Fruit fly (Drosophila melanogaster) whole organism, pupa: ENCODE data around the gene gammaTub37C.

Source experiments
- CG10348 ChIP-seq: fragments of 200-800 bp; sonication (Bioruptor generic); IDR thresholded peaks from 2 replicates; pipeline ENCODE4 v1.3.6; 2022; ENCODE audit warnings: missing biosample characterization, missing genetic modification characterization
- CG12605 ChIP-seq: fragments of 200-800 bp; sonication (Bioruptor generic); IDR thresholded peaks from 2 replicates; pipeline ENCODE4 v1.3.6; 2022; ENCODE audit warnings: missing biosample characterization, missing genetic modification characterization
- CG13204 ChIP-seq: fragments of 200-800 bp; sonication (Bioruptor generic); optimal IDR thresholded peaks from 2 replicates; lab custom pipeline; 2018; ENCODE audit warnings: missing biosample characterization, mild to moderate bottlenecking, missing genetic modification characterization, moderate library complexity
- CG14655 ChIP-seq: fragments of 200-800 bp; sonication (Bioruptor generic); optimal IDR thresholded peaks from 3 replicates; lab custom pipeline; 2017; ENCODE audit warnings: mild to moderate bottlenecking, missing biosample characterization, missing genetic modification reagents, missing genetic modification characterization
- CG15710 ChIP-seq: fragments of 200-800 bp; sonication (Bioruptor generic); optimal IDR thresholded peaks from 2 replicates; lab custom pipeline; 2018; ENCODE audit warnings: missing biosample characterization, mild to moderate bottlenecking, missing genetic modification characterization, moderate library complexity
- CG17806 ChIP-seq: fragments of 200-800 bp; sonication (Bioruptor generic); optimal IDR thresholded peaks from 2 replicates; lab custom pipeline; 2018; ENCODE audit warnings: missing biosample characterization, mild to moderate bottlenecking, missing genetic modification characterization, moderate library complexity
- CG32121 ChIP-seq: fragments of 200-800 bp; sonication (Bioruptor generic); IDR thresholded peaks from 2 replicates; pipeline ENCODE4 v1.3.6; 2022; ENCODE audit warnings: missing biosample characterization, missing genetic modification characterization
- CG34367 ChIP-seq: fragments of 200-800 bp; sonication (Bioruptor generic); optimal IDR thresholded peaks from 2 replicates; lab custom pipeline; 2018; ENCODE audit warnings: missing biosample characterization, mild to moderate bottlenecking, missing genetic modification characterization
- CG4496 ChIP-seq: fragments of 200-800 bp; sonication (Bioruptor generic); IDR thresholded peaks from 3 replicates; pipeline ENCODE4 v1.3.6; 2022; ENCODE audit warnings: missing biosample characterization, missing genetic modification characterization
- CG8159 ChIP-seq: fragments of 200-800 bp; sonication (Bioruptor generic); optimal IDR thresholded peaks from 3 replicates; lab custom pipeline; 2018; ENCODE audit warnings: missing biosample characterization, mild to moderate bottlenecking, missing genetic modification characterization, moderate library complexity
- CG8301 ChIP-seq: fragments of 200-800 bp; sonication (Bioruptor generic); optimal IDR thresholded peaks from 2 replicates; lab custom pipeline; 2018; ENCODE audit warnings: missing biosample characterization, mild to moderate bottlenecking, missing genetic modification characterization
- CG9948 ChIP-seq: fragments of 200-800 bp; sonication (Bioruptor generic); optimal IDR thresholded peaks from 2 replicates; lab custom pipeline; 2018; ENCODE audit warnings: missing biosample characterization, mild to moderate bottlenecking, missing genetic modification characterization, moderate library complexity
- D1 ChIP-seq: fragments of 200-800 bp; sonication (Bioruptor generic); optimal IDR thresholded peaks from 2 replicates; lab custom pipeline; 2018; ENCODE audit warnings: missing biosample characterization, mild to moderate bottlenecking, missing genetic modification characterization, moderate library complexity
- EcR ChIP-seq: fragments of 200-800 bp; sonication (Bioruptor generic); optimal IDR thresholded peaks from 3 replicates; lab custom pipeline; 2019; ENCODE audit warnings: missing biosample characterization, missing genetic modification characterization, mild to moderate bottlenecking, moderate library complexity, missing genetic modification reagents
- Ets98B ChIP-seq: fragments of 200-800 bp; sonication (Bioruptor generic); IDR thresholded peaks from 2 replicates; pipeline ENCODE4 v1.3.6; 2022; ENCODE audit warnings: missing biosample characterization, missing genetic modification characterization
- Pif1A ChIP-seq: fragments of 200-800 bp; sonication (Bioruptor generic); optimal IDR thresholded peaks from 3 replicates; lab custom pipeline; 2016; ENCODE audit warnings: missing biosample characterization, missing genetic modification characterization
- Pif1B ChIP-seq: fragments of 200-800 bp; sonication (Bioruptor generic); optimal IDR thresholded peaks from 3 replicates; lab custom pipeline; 2016; ENCODE audit warnings: missing biosample characterization, missing genetic modification characterization
- Snoo ChIP-seq: fragments of 200-800 bp; sonication (Bioruptor generic); optimal IDR thresholded peaks from 3 replicates; lab custom pipeline; 2017; ENCODE audit warnings: missing biosample characterization, mild to moderate bottlenecking, missing genetic modification characterization, inconsistent platforms
- fd96Ca ChIP-seq: fragments of 200-800 bp; sonication (Bioruptor generic); IDR thresholded peaks from 3 replicates; pipeline ENCODE4 v1.3.6; 2022; ENCODE audit warnings: missing biosample characterization, missing genetic modification characterization
- gl ChIP-seq: fragments of 200-800 bp; sonication (Bioruptor generic); optimal IDR thresholded peaks from 2 replicates; lab custom pipeline; 2018; ENCODE audit warnings: missing biosample characterization, mild to moderate bottlenecking, missing genetic modification characterization
- rn ChIP-seq: fragments of 200-800 bp; sonication (Bioruptor generic); IDR thresholded peaks from 2 replicates; pipeline ENCODE4 v1.3.6; 2022; ENCODE audit warnings: missing biosample characterization, missing genetic modification characterization

gammaTub37C gene

DNA sequence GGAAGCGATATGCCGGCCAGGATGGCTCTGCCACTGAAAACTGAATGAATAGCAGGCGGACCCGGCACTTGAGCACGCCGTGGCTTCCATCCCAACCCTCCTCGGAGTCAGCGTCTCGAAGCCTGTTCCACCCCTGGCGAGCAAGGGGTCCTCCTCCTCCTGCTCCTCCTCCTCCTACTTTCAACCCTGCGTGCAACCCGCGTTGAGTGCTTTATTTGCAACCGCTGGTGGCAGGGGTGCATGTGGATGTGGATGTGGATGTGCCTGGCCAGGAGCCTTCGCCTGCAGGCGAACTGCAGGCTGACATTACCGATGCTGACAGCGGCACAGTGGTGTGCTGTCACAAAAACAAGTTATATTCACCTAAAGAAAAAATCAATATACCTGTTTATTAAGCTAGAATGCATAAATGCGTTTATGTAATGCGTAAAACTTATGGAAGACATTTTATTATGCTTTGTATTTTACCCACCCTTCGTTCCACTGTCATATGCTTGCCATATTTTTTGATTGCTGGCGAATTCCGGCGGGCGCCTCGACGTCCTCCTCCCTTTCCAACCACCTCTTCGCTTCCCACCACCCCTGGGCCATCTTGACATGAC, 11.0 kb upstream of the gammaTub37C start:
- TF ChIP-seq CG9948 (tag; lab: Kevin White, UChicago) = peak; percentile 80
- TF ChIP-seq gl (tag; lab: Kevin White, UChicago) = peak; percentile 75
- peak; percentile 55 for TF ChIP-seq CG12605 (GFP tag; lab: Robert Waterston, UW)
- peak; percentile 70 for TF ChIP-seq CG13204
- peak; percentile 65 for TF ChIP-seq rn
- TF ChIP-seq Pif1A (GFP tag; lab: Kevin White, UChicago) = peak; percentile 85
- TF ChIP-seq fd96Ca = peak; percentile 71; the same call in 2 of the 3 replicates
- peak; percentile 69 for TF ChIP-seq CG14655 (GFP tag; lab: Kevin White, UChicago)
- TF ChIP-seq Pif1B (GFP tag; lab: Kevin White, UChicago) = peak; percentile 78
- TF ChIP-seq CG17806 (tag; lab: Kevin White, UChicago) = peak; percentile 84
- TF ChIP-seq CG15710 = peak; percentile 84
- no peak for TF ChIP-seq CG10348 (GFP tag; lab: Robert Waterston, UW)
- no peak for TF ChIP-seq EcR (GFP tag; lab: Kevin White, UChicago)
- peak; percentile 35; the same call in 1 of the 2 replicates for TF ChIP-seq CG32121
- TF ChIP-seq CG34367 = peak; percentile 81
- TF ChIP-seq CG8159 (tag; lab: Kevin White, UChicago) = peak; percentile 89
- peak; percentile 42; the same call in 1 of the 2 replicates for TF ChIP-seq Ets98B
- TF ChIP-seq CG4496 (GFP tag; lab: Robert Waterston, UW) = peak; percentile 86
- peak; percentile 1 for TF ChIP-seq D1 (tag; lab: Kevin White, UChicago)
- TF ChIP-seq Snoo = peak; percentile 84
- TF ChIP-seq CG8301 (tag; lab: Kevin White, UChicago) = peak; percentile 64
- TF ChIP-seq, all 21 proteins: peak for 19

DNA sequence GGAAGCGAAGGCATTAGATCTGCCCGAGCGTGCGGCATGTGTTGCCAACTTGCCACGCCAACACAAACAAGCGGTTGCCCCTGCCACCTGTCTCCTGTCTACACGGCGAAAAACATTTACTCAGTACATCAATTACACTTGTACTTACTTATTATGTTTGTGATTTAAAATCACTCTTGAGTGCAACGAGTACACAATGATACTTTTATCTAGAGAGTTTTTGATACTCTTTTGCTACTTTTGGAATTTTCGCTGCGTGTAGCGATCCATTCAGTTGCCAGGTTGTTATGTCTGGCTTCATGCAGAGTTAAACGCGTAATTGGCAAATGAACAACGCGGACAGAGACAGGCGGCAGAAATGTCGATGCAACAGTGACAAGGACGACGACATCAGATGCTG, 8.2 kb upstream of the gammaTub37C start:
- peak; percentile 73 for TF ChIP-seq CG8301 (tag; lab: Kevin White, UChicago)
- TF ChIP-seq CG14655 (GFP tag; lab: Kevin White, UChicago) = peak; percentile 77
- TF ChIP-seq Ets98B = peak; percentile 87
- peak; percentile 66 for TF ChIP-seq CG17806 (tag; lab: Kevin White, UChicago)
- peak; percentile 61 for TF ChIP-seq CG8159 (tag; lab: Kevin White, UChicago)
- peak; percentile 51; the same call in 1 of the 2 replicates for TF ChIP-seq rn
- TF ChIP-seq CG32121 = peak; percentile 82
- TF ChIP-seq CG4496 (GFP tag; lab: Robert Waterston, UW) = peak; percentile 86
- no peak for TF ChIP-seq D1 (tag; lab: Kevin White, UChicago)
- peak; percentile 44 for TF ChIP-seq CG34367
- TF ChIP-seq Snoo = peak; percentile 14
- TF ChIP-seq CG13204 = no peak
- peak; percentile 30; the same call in 1 of the 2 replicates for TF ChIP-seq CG10348 (GFP tag; lab: Robert Waterston, UW)
- TF ChIP-seq CG9948 (tag; lab: Kevin White, UChicago) = peak; percentile 49
- peak; percentile 27 for TF ChIP-seq CG15710
- TF ChIP-seq fd96Ca = peak; percentile 87
- no peak for TF ChIP-seq CG12605 (GFP tag; lab: Robert Waterston, UW)
- TF ChIP-seq gl (tag; lab: Kevin White, UChicago) = peak; percentile 35
- peak; percentile 57 for TF ChIP-seq Pif1B (GFP tag; lab: Kevin White, UChicago)
- TF ChIP-seq Pif1A (GFP tag; lab: Kevin White, UChicago) = peak; percentile 75
- no peak for TF ChIP-seq EcR (GFP tag; lab: Kevin White, UChicago)

DNA sequence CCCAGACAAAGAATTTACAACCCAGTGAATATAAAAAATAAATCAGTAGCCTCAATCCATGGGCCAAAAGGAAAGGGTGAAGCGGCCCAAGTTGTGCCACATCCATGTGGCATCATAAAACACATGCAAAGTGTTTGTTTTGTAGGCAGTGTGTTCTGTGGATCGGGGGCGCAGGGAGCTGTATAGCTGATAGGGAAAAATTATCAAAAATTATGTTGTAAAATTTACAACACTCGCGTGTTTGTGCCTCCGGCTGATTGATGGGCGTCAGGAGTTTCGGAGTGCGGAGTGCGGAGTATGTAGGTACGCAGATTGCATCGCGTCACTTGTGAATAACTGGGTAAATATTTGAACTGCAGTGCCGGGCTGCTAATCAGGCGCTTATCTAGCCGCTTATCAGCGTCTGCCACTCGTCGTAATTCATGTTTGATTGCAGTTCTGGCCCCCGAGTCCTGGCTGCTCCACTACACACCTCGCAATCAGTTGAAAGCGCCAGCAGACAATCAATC, 6.3 kb upstream of the gammaTub37C start:
- TF ChIP-seq CG4496 (GFP tag; lab: Robert Waterston, UW) (peak; percentile 55; the same call in 1 of the 3 replicates), fd96Ca (peak; percentile 38; the same call in 1 of the 3 replicates), EcR (GFP tag; lab: Kevin White, UChicago) (no peak)

DNA sequence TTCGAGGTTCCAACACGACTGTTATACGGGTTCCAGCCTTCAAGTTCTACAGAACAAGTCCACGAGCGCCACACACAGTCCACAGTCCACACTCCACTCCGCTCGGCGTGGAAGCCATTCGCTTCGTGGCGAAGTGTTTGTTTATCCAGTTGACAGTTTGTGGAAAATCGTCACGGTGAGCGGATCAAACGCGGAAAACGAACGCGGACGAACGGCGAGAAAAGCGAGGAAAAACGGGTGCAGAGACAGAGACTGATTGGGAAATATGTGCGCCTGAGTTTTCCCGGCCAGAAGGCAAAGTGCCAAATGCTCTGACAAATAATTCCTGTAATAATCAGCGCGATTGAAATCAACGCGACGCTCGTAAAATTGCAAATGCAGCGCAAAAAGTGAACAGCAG, 4.7 kb upstream of the gammaTub37C start, which contains the start of gene drl:
drl (plus strand) TSS at position 148 of the 400 bp plus-strand sequence.
- no peak for TF ChIP-seq gl (tag; lab: Kevin White, UChicago)
- peak; percentile 57 for TF ChIP-seq CG32121
- TF ChIP-seq CG15710 = no peak
- peak; percentile 61 for TF ChIP-seq CG4496 (GFP tag; lab: Robert Waterston, UW)
- TF ChIP-seq CG8301 (tag; lab: Kevin White, UChicago) = no peak
- TF ChIP-seq CG14655 (GFP tag; lab: Kevin White, UChicago) = no peak
- no peak for TF ChIP-seq Pif1A (GFP tag; lab: Kevin White, UChicago)
- no peak for TF ChIP-seq rn
- TF ChIP-seq CG13204 = no peak
- no peak for TF ChIP-seq CG8159 (tag; lab: Kevin White, UChicago)
- no peak for TF ChIP-seq Pif1B (GFP tag; lab: Kevin White, UChicago)
- TF ChIP-seq CG34367 = no peak
- TF ChIP-seq Ets98B = peak; percentile 67; the same call in 1 of the 2 replicates
- TF ChIP-seq CG12605 (GFP tag; lab: Robert Waterston, UW) = peak; percentile 67
- no peak for TF ChIP-seq Snoo
- no peak for TF ChIP-seq EcR (GFP tag; lab: Kevin White, UChicago)
- peak; percentile 64; the same call in 1 of the 3 replicates for TF ChIP-seq fd96Ca
- TF ChIP-seq D1 (tag; lab: Kevin White, UChicago) = no peak

DNA sequence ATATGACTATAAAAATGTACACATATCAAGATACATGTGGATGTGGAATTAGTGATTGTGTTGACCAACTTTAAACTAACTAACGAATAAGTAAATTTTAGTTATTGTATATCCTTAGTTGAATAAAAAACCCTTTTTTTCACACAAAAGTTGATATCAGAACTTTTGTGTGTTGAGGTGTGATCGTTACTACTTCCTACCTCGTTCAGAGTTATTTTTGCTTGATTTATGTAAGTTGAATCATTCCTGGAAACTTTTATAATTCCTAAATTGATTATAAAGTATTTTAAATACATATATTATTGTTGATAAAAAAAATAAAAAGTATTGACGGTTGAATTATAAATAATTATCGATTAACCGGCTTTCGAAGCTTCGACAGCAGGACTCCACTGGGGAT, 1.8 kb downstream of the gammaTub37C start, which contains the start of gene CG46059:
CG46059 (minus strand) TSS at position 101 of the 400 bp plus-strand sequence.
- TF ChIP-seq CG34367 = no peak
- TF ChIP-seq CG10348 (GFP tag; lab: Robert Waterston, UW) = no peak
- no peak for TF ChIP-seq fd96Ca
- no peak for TF ChIP-seq Pif1A (GFP tag; lab: Kevin White, UChicago)
- no peak for TF ChIP-seq D1 (tag; lab: Kevin White, UChicago)
- TF ChIP-seq CG9948 (tag; lab: Kevin White, UChicago) = no peak
- TF ChIP-seq Pif1B (GFP tag; lab: Kevin White, UChicago) = no peak
- no peak for TF ChIP-seq CG4496 (GFP tag; lab: Robert Waterston, UW)
- TF ChIP-seq Ets98B = no peak
- no peak for TF ChIP-seq CG8159 (tag; lab: Kevin White, UChicago)
- TF ChIP-seq EcR (GFP tag; lab: Kevin White, UChicago) = no peak
- TF ChIP-seq CG15710 = no peak
- TF ChIP-seq gl (tag; lab: Kevin White, UChicago) = no peak
- no peak for TF ChIP-seq CG13204
- no peak for TF ChIP-seq CG17806 (tag; lab: Kevin White, UChicago)
- no peak for TF ChIP-seq CG8301 (tag; lab: Kevin White, UChicago)
- TF ChIP-seq rn = no peak
- TF ChIP-seq CG12605 (GFP tag; lab: Robert Waterston, UW) = no peak
- TF ChIP-seq Snoo = no peak
- TF ChIP-seq, all 21 proteins: peak for 0
